Fruit fly (Drosophila melanogaster): ENCODE results near the gene CG6462.
A peak's percentile ranks its signal among the peaks of the same experiment; 100 is the strongest.

Gene CG6462

DNA sequence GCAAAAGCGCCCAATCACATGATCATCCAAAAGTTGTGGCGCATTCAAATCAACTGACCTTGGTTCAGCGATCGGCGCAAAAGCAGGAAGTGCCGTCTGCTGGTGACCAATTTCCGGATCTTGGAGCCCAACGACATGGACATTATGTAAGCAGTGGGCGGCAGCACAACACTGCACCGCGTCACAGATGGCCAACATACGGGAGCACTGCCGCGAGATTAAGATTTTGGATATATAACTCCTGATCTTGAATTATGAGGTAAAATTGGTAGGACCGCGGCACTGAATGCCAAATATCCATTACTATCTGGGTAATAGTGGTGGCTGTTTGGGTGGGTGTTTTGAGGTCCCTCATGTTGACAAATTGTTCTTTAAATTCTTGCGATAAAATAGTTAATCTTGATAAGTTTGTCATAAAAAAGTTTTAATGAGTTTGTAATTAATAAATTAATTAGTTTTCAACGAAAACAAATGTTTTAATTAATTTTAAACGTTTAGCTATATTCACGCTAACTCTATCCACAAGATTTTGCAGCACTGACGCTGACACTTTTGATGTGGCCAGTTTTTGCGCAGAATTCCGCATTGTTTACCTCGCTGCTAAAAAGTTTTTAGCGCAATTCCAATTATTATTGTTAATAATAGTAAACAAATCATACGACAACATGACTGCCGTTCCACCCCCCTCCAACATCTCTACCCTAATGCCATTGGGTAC is 38.2 kb downstream of the CG6462 start, which contains the start of the genes CG13295 and CG6610 (continued):
- TF ChIP-seq twi (tag; optimal IDR thresholded peaks at IDR 0.05) (peak; percentile 64), sens-2 (GFP tag; IDR thresholded peaks at IDR 0.05) (no peak), CG3838 (GFP tag; optimal IDR thresholded peaks at IDR 0.05) (peak; percentile 15), CG3407 (GFP tag; optimal IDR thresholded peaks at IDR 0.05) (no peak), gcm (GFP tag; optimal IDR thresholded peaks at IDR 0.05) (peak; percentile 11), CG1529 (GFP tag; optimal IDR thresholded peaks at IDR 0.05) (peak; percentile 29), HLH4C (GFP tag; IDR thresholded peaks at IDR 0.05; ENCODE audit: partially characterized antibody) (no peak), ssp (GFP tag; IDR thresholded peaks at IDR 0.05) (peak; percentile 36), ham (GFP tag; IDR thresholded peaks at IDR 0.05) (no peak), Trl (optimal IDR thresholded peaks at IDR 0.05) (no peak), Trl (GFP tag; optimal IDR thresholded peaks at IDR 0.05) (peak; percentile 30), Ravus (GFP tag; IDR thresholded peaks at IDR 0.05) (no peak), pb (GFP tag; optimal IDR thresholded peaks at IDR 0.05) (no peak), Deaf1 (tag; optimal IDR thresholded peaks at IDR 0.05) (peak; percentile 27), CG33213 (GFP tag; optimal IDR thresholded peaks at IDR 0.05) (no peak), CG32767 (GFP tag; IDR thresholded peaks at IDR 0.05) (peak; percentile 38; the same call in 1 of the 2 replicates), CG42726 (GFP tag; IDR thresholded peaks at IDR 0.05; ENCODE audit: partially characterized antibody) (no peak), CkIIα-i1 (GFP tag; IDR thresholded peaks at IDR 0.05) (no peak), CG10959 (GFP tag; IDR thresholded peaks at IDR 0.05) (no peak), Dbx (GFP tag; IDR thresholded peaks at IDR 0.05) (0 out of 3 replicates have a peak, but pooled peaks have one; percentile 55), MESR4 (GFP tag; optimal IDR thresholded peaks at IDR 0.05) (peak; percentile 79), dysf (GFP tag; IDR thresholded peaks at IDR 0.05) (peak; percentile 69; the same call in 2 of the 3 replicates), mirr (GFP tag; optimal IDR thresholded peaks at IDR 0.05) (no peak), ap (GFP tag; IDR thresholded peaks at IDR 0.05) (no peak), CG7963 (GFP tag; IDR thresholded peaks at IDR 0.05; ENCODE audit: partially characterized antibody) (no peak), unpg (GFP tag; optimal IDR thresholded peaks at IDR 0.05) (peak; percentile 52), CG8388 (GFP tag; optimal IDR thresholded peaks at IDR 0.05) (peak; percentile 7), sd (tag; optimal IDR thresholded peaks at IDR 0.05) (peak; percentile 92), btn (GFP tag; optimal IDR thresholded peaks at IDR 0.05) (no peak), oc (tag; optimal IDR thresholded peaks at IDR 0.05) (no peak), bcd (GFP tag; optimal IDR thresholded peaks at IDR 0.05) (peak; percentile 58), stwl (tag; optimal IDR thresholded peaks at IDR 0.05) (peak; percentile 58), Six4 (GFP tag; optimal IDR thresholded peaks at IDR 0.05) (no peak), lov (optimal IDR thresholded peaks at IDR 0.05) (no peak), lov (GFP tag; IDR thresholded peaks at IDR 0.05) (no peak), CG4424 (GFP tag; optimal IDR thresholded peaks at IDR 0.05) (peak; percentile 43), az2 (GFP tag; optimal IDR thresholded peaks at IDR 0.05) (peak; percentile 27)

DNA sequence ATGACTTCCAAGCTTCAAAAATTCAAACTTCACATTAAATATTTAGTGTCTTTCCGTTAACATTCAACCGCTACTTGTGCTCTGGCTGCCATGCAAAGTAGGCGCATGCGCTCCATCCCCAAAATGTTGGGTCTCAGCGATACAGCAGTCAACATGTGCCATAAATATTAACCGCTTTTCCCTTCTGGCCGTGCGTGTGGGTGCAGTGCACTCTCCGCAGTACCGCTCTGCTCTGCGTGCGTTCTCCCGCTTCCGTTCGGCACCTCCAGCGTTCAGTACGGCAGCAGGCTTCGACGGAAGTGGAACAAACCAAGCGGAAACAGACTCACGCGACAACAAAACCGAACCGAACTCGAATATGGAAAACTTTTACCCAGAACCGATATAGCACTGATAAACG is 39.5 kb downstream of the CG6462 start, which contains the start of gene ssp6:
Gene ssp6 (plus strand): TSS at position 294 of the 400 bp plus-strand sequence.
- TF ChIP-seq tup (GFP tag; optimal IDR thresholded peaks at IDR 0.05) = no peak
- TF ChIP-seq CG10267 (tag; optimal IDR thresholded peaks at IDR 0.05) = no peak
- no peak for TF ChIP-seq H15 (GFP tag; IDR thresholded peaks at IDR 0.05)
- no peak for TF ChIP-seq Ada2b (GFP tag; IDR thresholded peaks at IDR 0.05)
- peak; percentile 75 for TF ChIP-seq abd-A (tag; optimal IDR thresholded peaks at IDR 0.05)
- no peak for TF ChIP-seq nmo (GFP tag; optimal IDR thresholded peaks at IDR 0.05)
- no peak for TF ChIP-seq CG18476 (GFP tag; optimal IDR thresholded peaks at IDR 0.05)
- peak; percentile 13 for TF ChIP-seq kni (GFP tag; optimal IDR thresholded peaks at IDR 0.05)
- no peak for TF ChIP-seq CG11696 (GFP tag; IDR thresholded peaks at IDR 0.05)
- no peak for TF ChIP-seq pfk (GFP tag; optimal IDR thresholded peaks at IDR 0.05)
- peak; percentile 39 for TF ChIP-seq Med (GFP tag)
- peak; percentile 56 for TF ChIP-seq Ets65A (GFP tag)
- no peak for TF ChIP-seq aop (GFP tag; IDR thresholded peaks at IDR 0.05)
- no peak for TF ChIP-seq Hr39 (optimal IDR thresholded peaks at IDR 0.05)
- TF ChIP-seq CG9932 (GFP tag; IDR thresholded peaks at IDR 0.05) = no peak
- TF ChIP-seq Rx (GFP tag; IDR thresholded peaks at IDR 0.05) = no peak
- no peak for TF ChIP-seq CG3163 (GFP tag; optimal IDR thresholded peaks at IDR 0.05)
